Worm (Caenorhabditis elegans): Measurements from ENCODE around the gene Y51B9A.9.

DNA sequence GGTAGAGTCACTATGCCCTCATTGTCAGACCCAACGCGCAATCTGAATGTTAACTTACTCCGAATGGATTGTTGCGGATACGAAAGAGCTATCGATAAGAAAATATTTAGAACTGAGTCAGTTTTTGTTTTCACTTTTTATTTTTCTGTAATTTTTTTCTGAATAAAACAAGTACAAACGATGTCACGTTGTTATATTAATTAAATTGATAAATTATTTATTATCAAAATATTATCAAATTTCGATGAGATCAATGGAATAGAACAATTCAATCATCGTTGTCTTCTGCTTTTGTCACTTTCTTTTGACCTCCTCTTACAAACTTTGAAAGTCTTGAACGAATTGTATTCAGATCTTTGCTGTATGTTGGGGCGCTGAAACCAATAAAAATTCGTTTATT, 9.6 kb upstream of the Y51B9A.9 start, which contains the start of gene mpz-6:
- TF ChIP-seq ztf-29 (GFP tag; IDR thresholded peaks at IDR 0.05): no peak
- no peak for TF ChIP-seq cog-1 (tag; optimal IDR thresholded peaks at IDR 0.05)
- no peak for TF ChIP-seq med-1 (GFP tag; optimal IDR thresholded peaks at IDR 0.05; ENCODE audit: insufficient read depth)
- TF ChIP-seq tab-1 (GFP tag; IDR thresholded peaks at IDR 0.05): no peak
- no peak for TF ChIP-seq flt-1 (GFP tag; IDR thresholded peaks at IDR 0.05)
- TF ChIP-seq klf-2 (GFP tag; conservative IDR thresholded peaks at IDR 0.05): no peak
- no peak for TF ChIP-seq ztf-23 (GFP tag; IDR thresholded peaks at IDR 0.05)

All from whole organism, midembryonic.